Worm (Caenorhabditis elegans): ENCODE data around the gene R09E12.9.

Gene R09E12.9

DNA sequence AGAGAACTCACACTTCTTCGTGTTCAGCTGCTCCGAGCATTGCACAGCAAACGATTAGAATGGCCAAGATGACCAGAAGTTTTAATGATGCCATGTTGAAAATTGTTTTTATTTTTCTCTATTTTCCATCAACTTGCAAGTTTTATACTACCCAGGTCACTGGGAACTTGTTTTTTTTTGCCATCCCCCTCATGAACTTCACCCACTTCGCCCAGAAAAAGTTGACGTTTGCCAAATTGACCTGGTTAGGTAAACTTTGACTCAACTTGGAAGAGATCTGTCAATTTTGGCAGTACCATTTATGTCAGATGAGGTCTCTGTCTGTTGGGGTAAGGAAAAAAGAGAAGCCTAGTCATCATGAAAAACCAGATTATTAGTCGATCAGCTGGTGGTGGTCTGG, 35.7 kb downstream of the R09E12.9 start, which contains the start of gene R13D11.10:
Gene R13D11.10 (minus strand): TSS at position 101 of the 400 bp plus-strand sequence.
- TF ChIP-seq lir-3 (tag; optimal IDR thresholded peaks at IDR 0.05; ENCODE audit: poor library complexity) (no peak), C34B4.2 (tag; optimal IDR thresholded peaks at IDR 0.05) (no peak), nhr-237 (tag; optimal IDR thresholded peaks at IDR 0.05) (no peak), zag-1 (tag; optimal IDR thresholded peaks at IDR 0.05) (no peak), ceh-8 (GFP tag; optimal IDR thresholded peaks at IDR 0.05) (no peak), Y116A8C.19 (tag; optimal IDR thresholded peaks at IDR 0.05; ENCODE audit: borderline replicate concordance) (no peak), nhr-85 (tag) (no peak), ets-5 (GFP tag; IDR thresholded peaks at IDR 0.05) (no peak), isw-1 (GFP tag; IDR thresholded peaks at IDR 0.05) (no peak), unc-86 (tag; optimal IDR thresholded peaks at IDR 0.05) (no peak), nhr-90 (tag; optimal IDR thresholded peaks at IDR 0.05; ENCODE audit: poor library complexity) (no peak)

DNA sequence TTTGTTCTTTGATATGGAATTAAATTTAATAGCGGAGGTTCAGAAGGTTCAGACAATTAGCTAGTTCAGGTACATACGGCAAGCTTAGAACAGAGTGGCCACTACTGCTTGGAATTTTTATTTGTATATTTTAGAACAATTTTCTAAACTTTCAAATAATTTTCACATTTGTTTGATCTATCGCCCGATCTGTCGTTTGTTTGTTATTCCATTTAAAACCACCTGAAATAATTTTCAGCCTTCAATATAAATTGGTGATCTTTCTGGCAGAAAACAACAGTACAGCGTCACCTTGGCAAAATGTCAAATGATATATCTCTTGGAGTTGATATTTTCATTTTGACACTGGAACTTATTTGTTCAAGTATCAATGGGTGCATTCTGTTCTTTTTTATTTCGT, 37.3 kb downstream of the R09E12.9 start, which contains the start of gene R13D11.3:
Gene R13D11.3 (plus strand): TSS at position 301 of the 400 bp plus-strand sequence.
- TF ChIP-seq irx-1 (tag; optimal IDR thresholded peaks at IDR 0.05) (no peak), hlh-17 (GFP tag; optimal IDR thresholded peaks at IDR 0.05; ENCODE audit: borderline replicate concordance) (no peak), lin-39 (tag; optimal IDR thresholded peaks at IDR 0.05) (no peak), mdl-1 (tag; optimal IDR thresholded peaks at IDR 0.05) (no peak), ceh-88 (GFP tag; IDR thresholded peaks at IDR 0.05) (no peak), fos-1 (tag; optimal IDR thresholded peaks at IDR 0.05) (no peak), sup-37 (GFP tag; optimal IDR thresholded peaks at IDR 0.05) (no peak), nhr-20 (tag; optimal IDR thresholded peaks at IDR 0.05) (no peak), mab-9 (GFP tag; IDR thresholded peaks at IDR 0.05) (no peak), fkh-10 (GFP tag; optimal IDR thresholded peaks at IDR 0.05) (no peak), elt-2 (tag; optimal IDR thresholded peaks at IDR 0.05) (no peak), isw-1 (GFP tag; IDR thresholded peaks at IDR 0.05) (no peak), elt-3 (tag; optimal IDR thresholded peaks at IDR 0.05) (no peak), egl-13 (tag; optimal IDR thresholded peaks at IDR 0.05) (no peak), nhr-19 (GFP tag; conservative IDR thresholded peaks at IDR 0.05) (no peak), nhr-77 (tag; optimal IDR thresholded peaks at IDR 0.05) (no peak), pqm-1 (tag; optimal IDR thresholded peaks at IDR 0.05) (no peak)

ce11 chrV:817182-817581, 39.8 kb downstream of the R09E12.9 start, which contains the start of gene R13D11.1:
R13D11.1 (plus strand) TSS chrV:817482.
- TF ChIP-seq efl-1 (optimal IDR thresholded peaks at IDR 0.05): no peak
- TF ChIP-seq efl-1 (GFP tag; optimal IDR thresholded peaks at IDR 0.05 in 1 of 2): no peak
- TF ChIP-seq C04F5.9 (tag; optimal IDR thresholded peaks at IDR 0.05): no peak
- no peak for TF ChIP-seq sptf-1 (tag; optimal IDR thresholded peaks at IDR 0.05)
- TF ChIP-seq lin-15B (tag; optimal IDR thresholded peaks at IDR 0.05): no peak
- TF ChIP-seq hpl-2 (GFP tag; optimal IDR thresholded peaks at IDR 0.05): no peak
- TF ChIP-seq ceh-8 (GFP tag; optimal IDR thresholded peaks at IDR 0.05): no peak
- no peak for TF ChIP-seq dpl-1 (GFP tag; optimal IDR thresholded peaks at IDR 0.05)
- no peak for TF ChIP-seq ztf-11 (tag; optimal IDR thresholded peaks at IDR 0.05)
- TF ChIP-seq lin-13 (GFP tag; optimal IDR thresholded peaks at IDR 0.05): no peak
- no peak for TF ChIP-seq nhr-20 (tag; optimal IDR thresholded peaks at IDR 0.05)
- no peak for TF ChIP-seq swsn-7 (tag; optimal IDR thresholded peaks at IDR 0.05)
- no peak for TF ChIP-seq lin-35 (GFP tag; optimal IDR thresholded peaks at IDR 0.05)
- TF ChIP-seq Y116A8C.19 (tag; optimal IDR thresholded peaks at IDR 0.05; ENCODE audit: borderline replicate concordance): no peak
- no peak for TF ChIP-seq fkh-4 (tag; optimal IDR thresholded peaks at IDR 0.05; ENCODE audit: borderline replicate concordance)
- TF ChIP-seq ceh-82 (tag; optimal IDR thresholded peaks at IDR 0.05): no peak
- no peak for TF ChIP-seq blmp-1 (tag; optimal IDR thresholded peaks at IDR 0.05)
- TF ChIP-seq lin-39 (tag; optimal IDR thresholded peaks at IDR 0.05): no peak
- no peak for TF ChIP-seq pag-3 (tag; optimal IDR thresholded peaks at IDR 0.05; ENCODE audit: borderline replicate concordance, insufficient read depth)

Measured in whole organism, L1 larva.